Fruit fly (Drosophila melanogaster) whole organism, embryonic: ENCODE measurements around the gene ninaE.
A peak's percentile ranks its signal among the peaks of the same experiment; 100 is the strongest.

Experiments used
- CG1024 ChIP-seq: fragments of 200-800 bp; sonication (Bioruptor generic); IDR thresholded peaks from 2 replicates; pipeline ENCODE4 v1.3.6; 2022; ENCODE audit warnings: missing biosample characterization, missing genetic modification characterization
- CG10321 ChIP-seq: fragments of 200-800 bp; sonication (Bioruptor generic); IDR thresholded peaks from 2 replicates; pipeline ENCODE4 v1.3.6; 2022; ENCODE audit warnings: missing biosample characterization, missing genetic modification characterization
- CG10543 ChIP-seq: fragments of 200-800 bp; sonication (Bioruptor generic); optimal IDR thresholded peaks from 3 replicates; lab custom pipeline; 2017; ENCODE audit warnings: missing biosample characterization, mild to moderate bottlenecking, missing genetic modification characterization, moderate library complexity
- CG11504 ChIP-seq: fragments of 200-800 bp; sonication (Bioruptor generic); optimal IDR thresholded peaks from 3 replicates; lab custom pipeline; 2019; ENCODE audit warnings: missing biosample characterization, mild to moderate bottlenecking, missing genetic modification characterization, moderate library complexity
- CG12071 ChIP-seq: fragments of 200-800 bp; sonication (Bioruptor generic); optimal IDR thresholded peaks from 3 replicates; lab custom pipeline; 2018; ENCODE audit warnings: missing biosample characterization, mild to moderate bottlenecking, missing genetic modification characterization
- CG12769 ChIP-seq: fragments of 200-800 bp; sonication (Bioruptor generic); optimal IDR thresholded peaks from 2 replicates; lab custom pipeline; 2019; ENCODE audit warnings: missing biosample characterization, mild to moderate bottlenecking, missing genetic modification characterization, moderate library complexity
- CG13296 ChIP-seq: fragments of 200-800 bp; sonication (Bioruptor generic); optimal IDR thresholded peaks from 3 replicates; lab custom pipeline; 2018; ENCODE audit warnings: missing biosample characterization, mild to moderate bottlenecking, missing genetic modification characterization
- CG15514 ChIP-seq: fragments of 200-800 bp; sonication (Bioruptor generic); optimal IDR thresholded peaks from 3 replicates; lab custom pipeline; 2017; ENCODE audit warnings: missing biosample characterization, missing genetic modification characterization, mild to moderate bottlenecking, moderate library complexity, missing genetic modification reagents
- CG17361 ChIP-seq: fragments of 200-800 bp; sonication (Bioruptor generic); IDR thresholded peaks from 3 replicates; pipeline ENCODE4 v1.3.6; 2022; ENCODE audit warnings: missing biosample characterization, missing genetic modification characterization
- CG18262 ChIP-seq: fragments of 200-800 bp; optimal IDR thresholded peaks from 3 replicates; lab custom pipeline; 2019; ENCODE audit warnings: missing biosample characterization, mild to moderate bottlenecking, missing genetic modification characterization, moderate library complexity
- CG18599 ChIP-seq: fragments of 200-800 bp; sonication (Bioruptor generic); optimal IDR thresholded peaks from 3 replicates; lab custom pipeline; 2017; ENCODE audit warnings: missing biosample characterization, missing genetic modification characterization, mild to moderate bottlenecking, moderate library complexity, missing genetic modification reagents
- CG30403 ChIP-seq: fragments of 200-800 bp; sonication (Bioruptor generic); optimal IDR thresholded peaks from 3 replicates; lab custom pipeline; 2016; ENCODE audit warnings: missing biosample characterization, missing genetic modification characterization
- CG34422 ChIP-seq: fragments of 200-800 bp; sonication (Bioruptor generic); IDR thresholded peaks from 3 replicates; pipeline ENCODE4 v1.3.6; 2022; ENCODE audit warnings: missing biosample characterization, missing genetic modification characterization
- CG3726 ChIP-seq: fragments of 200-800 bp; sonication (Bioruptor generic); IDR thresholded peaks from 3 replicates; pipeline ENCODE4, ENCODE4 v1.3.6; 2022; ENCODE audit warnings: missing biosample characterization, missing genetic modification characterization
- CG6175 ChIP-seq: fragments of 200-800 bp; sonication (Bioruptor generic); IDR thresholded peaks from 3 replicates; pipeline ENCODE4 v1.3.6; 2022; ENCODE audit warnings: missing biosample characterization, missing genetic modification characterization
- CG7987 ChIP-seq: fragments of 200-800 bp; sonication (Bioruptor generic); optimal IDR thresholded peaks from 2 replicates; lab custom pipeline; 2018; ENCODE audit warnings: missing biosample characterization, mild to moderate bottlenecking, missing genetic modification characterization, moderate library complexity
- CG8290 ChIP-seq, 3 experiments: fragments of 200-800 bp; sonication (Bioruptor generic); optimal IDR thresholded peaks; 2 replicates each; lab custom pipeline; 2016 to 2019; ENCODE audit warnings: missing biosample characterization in 3 of 3, missing genetic modification characterization in 3 of 3, mild to moderate bottlenecking in 2 of 3, moderate library complexity in 1 of 3
- CG9932 ChIP-seq: fragments of 200-800 bp; sonication (Bioruptor generic); IDR thresholded peaks from 2 replicates; pipeline ENCODE4 v1.3.6; 2022; ENCODE audit warnings: missing biosample characterization, missing genetic modification characterization
- H2.0 ChIP-seq: fragments of 200-800 bp; sonication (Bioruptor generic); IDR thresholded peaks from 2 replicates; pipeline ENCODE4 v1.3.6; 2022; ENCODE audit warnings: missing biosample characterization, missing genetic modification characterization
- Hand ChIP-seq: fragments of 200-800 bp; sonication (Bioruptor generic); optimal IDR thresholded peaks from 2 replicates; lab custom pipeline; 2017; ENCODE audit warnings: mild to moderate bottlenecking, missing biosample characterization, missing genetic modification reagents, missing genetic modification characterization
- Hey ChIP-seq: fragments of 200-800 bp; sonication (Bioruptor generic); optimal IDR thresholded peaks from 3 replicates; lab custom pipeline; 2018; ENCODE audit warnings: missing biosample characterization, mild to moderate bottlenecking, missing genetic modification characterization
- Hmr ChIP-seq: fragments of 200-800 bp; sonication (Bioruptor generic); optimal IDR thresholded peaks from 3 replicates; lab custom pipeline; 2017; ENCODE audit warnings: mild to moderate bottlenecking, missing biosample characterization, missing genetic modification reagents, missing genetic modification characterization
- Med ChIP-seq: fragments of 200-800 bp; sonication (Bioruptor generic); peaks from one replicate; lab custom pipeline; 2016; ENCODE audit warnings: missing biosample characterization, missing genetic modification characterization, mild to moderate bottlenecking, inconsistent platforms, moderate library complexity
- NK7.1 ChIP-seq: fragments of 200-800 bp; sonication (Bioruptor generic); optimal IDR thresholded peaks from 3 replicates; lab custom pipeline; 2016; ENCODE audit warnings: missing biosample characterization, missing genetic modification characterization
- Sry-β ChIP-seq: fragments of 200-800 bp; sonication (Bioruptor generic); optimal IDR thresholded peaks from 2 replicates; lab custom pipeline; 2018; ENCODE audit warnings: missing biosample characterization, mild to moderate bottlenecking, missing genetic modification characterization, moderate library complexity
- caup ChIP-seq: fragments of 200-800 bp; sonication (Bioruptor generic); optimal IDR thresholded peaks from 3 replicates; lab custom pipeline; 2017; ENCODE audit warnings: missing biosample characterization, mild to moderate bottlenecking, missing genetic modification characterization, moderate library complexity; ENCODE audit not compliant: severe bottlenecking
- corto ChIP-seq: fragments of 200-800 bp; sonication (Bioruptor generic); optimal IDR thresholded peaks from 2 replicates; lab custom pipeline; 2016; ENCODE audit warnings: missing biosample characterization, mild to moderate bottlenecking, missing genetic modification characterization, moderate library complexity
- cwo ChIP-seq: fragments of 200-800 bp; sonication (Bioruptor generic); optimal IDR thresholded peaks from 3 replicates; lab custom pipeline; 2017; ENCODE audit warnings: missing biosample characterization, missing genetic modification characterization, mild to moderate bottlenecking, moderate library complexity, missing genetic modification reagents
- dati ChIP-seq: fragments of 200-800 bp; sonication (Bioruptor generic); IDR thresholded peaks from 2 replicates; pipeline ENCODE4 v1.3.6; 2022; ENCODE audit warnings: missing biosample characterization, missing genetic modification characterization
- exex ChIP-seq: fragments of 200-800 bp; sonication (Bioruptor generic); optimal IDR thresholded peaks from 4 replicates; lab custom pipeline; 2018; ENCODE audit warnings: missing biosample characterization, mild to moderate bottlenecking, missing genetic modification characterization, moderate library complexity
- fd102C ChIP-seq: fragments of 200-800 bp; sonication (Bioruptor generic); optimal IDR thresholded peaks from 2 replicates; lab custom pipeline; 2018; ENCODE audit warnings: missing biosample characterization, mild to moderate bottlenecking, missing genetic modification characterization, moderate library complexity
- fru ChIP-seq: fragments of >200 bp; optimal IDR thresholded peaks from 2 replicates; lab custom pipeline; 2017
- lab ChIP-seq: fragments of 200-800 bp; sonication (Bioruptor generic); optimal IDR thresholded peaks from 3 replicates; lab custom pipeline; 2017; ENCODE audit warnings: missing biosample characterization, missing genetic modification characterization, mild to moderate bottlenecking, moderate library complexity, missing genetic modification reagents
- lilli ChIP-seq: fragments of 200-800 bp; sonication (Bioruptor generic); optimal IDR thresholded peaks from 3 replicates; lab custom pipeline; 2016; ENCODE audit warnings: missing biosample characterization, missing genetic modification characterization
- mam ChIP-seq: fragments of 200-800 bp; sonication (Bioruptor generic); optimal IDR thresholded peaks from 3 replicates; lab custom pipeline; 2016; ENCODE audit warnings: missing biosample characterization, missing genetic modification characterization
- nom ChIP-seq: fragments of 200-800 bp; sonication (Bioruptor generic); optimal IDR thresholded peaks from 2 replicates; lab custom pipeline; 2017; ENCODE audit warnings: missing biosample characterization, missing genetic modification characterization, mild to moderate bottlenecking, moderate library complexity, missing genetic modification reagents
- rib ChIP-seq: fragments of 200-800 bp; sonication (Bioruptor generic); IDR thresholded peaks from 2 replicates; pipeline ENCODE4 v1.3.6; 2022; ENCODE audit warnings: missing biosample characterization, missing genetic modification characterization
- row ChIP-seq: fragments of 200-800 bp; sonication (Bioruptor generic); IDR thresholded peaks from 3 replicates; pipeline ENCODE4 v1.3.6; 2022; ENCODE audit warnings: missing biosample characterization, missing genetic modification characterization
- sd ChIP-seq: fragments of 200-800 bp; sonication (Bioruptor generic); optimal IDR thresholded peaks from 3 replicates; lab custom pipeline; 2018; ENCODE audit warnings: missing biosample characterization, mild to moderate bottlenecking, missing genetic modification characterization, moderate library complexity
- so ChIP-seq: fragments of 200-800 bp; sonication (Bioruptor generic); IDR thresholded peaks from 3 replicates; pipeline ENCODE4 v1.3.6; 2022; ENCODE audit warnings: missing biosample characterization, missing genetic modification characterization
- sug ChIP-seq: fragments of 200-800 bp; optimal IDR thresholded peaks from 2 replicates; lab custom pipeline; 2019; ENCODE audit warnings: missing biosample characterization, mild to moderate bottlenecking, missing genetic modification characterization, moderate library complexity

The ninaE gene

dm6 chr3R:19859370-19860033, 28.5 kb downstream of the ninaE start (continued):
- TF ChIP-seq CG3726 (GFP tag; lab: Robert Waterston, UW), result no peak
- TF ChIP-seq lilli (GFP tag; lab: Kevin White, UChicago), result peak; percentile 8
- no peak for TF ChIP-seq fd102C (GFP tag; lab: Kevin White, UChicago)
- peak; percentile 20 for TF ChIP-seq CG18262 (tag; lab: Kevin White, UChicago)
- no peak for TF ChIP-seq corto (GFP tag; lab: Kevin White, UChicago)
- TF ChIP-seq CG7987 (GFP tag; lab: Kevin White, UChicago), result peak; percentile 18
- peak; percentile 14 for TF ChIP-seq mam
- TF ChIP-seq dati (GFP tag; lab: Robert Waterston, UW), result no peak
- TF ChIP-seq so (GFP tag; lab: Robert Waterston, UW), result peak; percentile 34; the same call in 1 of the 3 replicates
- peak; percentile 36 for TF ChIP-seq cwo (GFP tag; lab: Kevin White, UChicago)
- TF ChIP-seq CG9932, result 0 out of 2 replicates have a peak, but pooled peaks have one; percentile 31
- TF ChIP-seq exex (tag; lab: Kevin White, UChicago), result peak; percentile 89
- TF ChIP-seq nom (GFP tag; lab: Kevin White, UChicago), result peak; percentile 68
- no peak for TF ChIP-seq CG15514 (GFP tag; lab: Kevin White, UChicago)
- TF ChIP-seq CG8290 (GFP tag; optimal IDR thresholded peaks at IDR 0.05; lab: Kevin White, UChicago), result no peak
- TF ChIP-seq CG8290 (tag; optimal IDR thresholded peaks at IDR 0.05; lab: Kevin White, UChicago), result peak in 1 of 2 experiments; percentile 30
- no peak for TF ChIP-seq rib
- TF ChIP-seq CG18599 (GFP tag; lab: Kevin White, UChicago), result peak; percentile 45
- TF ChIP-seq CG10321 (GFP tag; lab: Robert Waterston, UW), result no peak
- TF ChIP-seq fru (lab: Kevin White, UChicago), result no peak
- TF ChIP-seq CG10543 (GFP tag; lab: Kevin White, UChicago), result peak; percentile 68
- peak; percentile 70 for TF ChIP-seq CG12769 (tag; lab: Kevin White, UChicago)
- TF ChIP-seq CG34422 (GFP tag; lab: Robert Waterston, UW), result 0 out of 3 replicates have a peak, but pooled peaks have one; percentile 30
- peak; percentile 18 for TF ChIP-seq caup
- TF ChIP-seq NK7.1, result no peak
- TF ChIP-seq Sry-β (GFP tag; lab: Kevin White, UChicago), result no peak
- no peak for TF ChIP-seq CG11504 (tag; lab: Kevin White, UChicago)
- peak; percentile 8 for TF ChIP-seq sd
- peak; percentile 57 for TF ChIP-seq lab (GFP tag; lab: Kevin White, UChicago)
- no peak for TF ChIP-seq CG6175 (GFP tag; lab: Robert Waterston, UW)
- TF ChIP-seq H2.0, result no peak
- peak; percentile 18 for TF ChIP-seq CG13296 (GFP tag; lab: Kevin White, UChicago)
- TF ChIP-seq Hand (GFP tag; lab: Kevin White, UChicago), result peak; percentile 28
- peak; percentile 83 for TF ChIP-seq Med (GFP tag; lab: Kevin White, UChicago)
- peak; percentile 63 for TF ChIP-seq row (GFP tag; lab: Robert Waterston, UW)
- peak; percentile 18 for TF ChIP-seq CG12071
- peak; percentile 39 for TF ChIP-seq Hmr (GFP tag; lab: Kevin White, UChicago)
- peak; percentile 53; the same call in 1 of the 3 replicates for TF ChIP-seq CG17361
- peak; percentile 76 for TF ChIP-seq sug
- TF ChIP-seq CG1024 (GFP tag; lab: Robert Waterston, UW), result no peak
- peak; percentile 7 for TF ChIP-seq CG30403
- TF ChIP-seq Hey, result peak; percentile 79
